Worm (Caenorhabditis elegans) whole organism, L4/young adult: ENCODE measurements around the gene div-1.

Source experiments
- W03F9.2 ChIP-seq: fragments of 150-350 bp; optimal IDR thresholded peaks from 2 replicates; lab custom pipeline; 2014; ENCODE audit warnings: missing biosample characterization, missing genetic modification characterization
- him-1 ChIP-seq: sonication (generic microtip); optimal IDR thresholded peaks from 2 replicates; lab custom pipeline; 2016; ENCODE audit warnings: missing genotype, missing genetic modification reagents, missing genetic modification characterization, missing compliant biosample characterization

DNA sequence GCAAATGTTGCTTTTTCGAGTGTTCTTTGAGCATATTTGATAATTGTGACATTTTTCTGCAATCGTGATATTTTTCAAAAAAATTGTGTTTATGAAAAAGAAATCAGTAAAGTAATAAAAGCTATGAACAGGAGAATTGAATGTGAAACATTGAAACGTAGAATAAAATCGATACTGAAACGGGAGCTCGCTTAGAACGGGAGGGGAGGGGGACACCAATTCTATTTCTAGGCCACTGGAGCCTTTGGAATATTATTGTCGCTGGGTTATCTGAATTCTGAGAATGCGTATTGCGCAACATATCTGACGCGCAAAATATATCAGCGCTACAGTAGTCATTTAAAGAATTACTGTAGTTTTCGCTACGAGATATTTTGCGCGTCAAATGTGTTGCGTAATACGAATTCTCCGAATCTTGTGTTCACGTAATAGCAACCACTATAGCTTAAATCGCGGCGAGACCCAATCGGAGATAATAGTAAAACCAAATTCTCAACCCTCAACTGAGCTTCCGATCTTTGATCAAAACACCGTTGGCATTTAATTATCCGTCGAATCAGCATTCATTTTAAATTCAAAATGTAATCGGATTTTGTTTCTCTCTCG, 36.4 kb downstream of the div-1 start, which contains the start of the genes blos-1 and best-18:
- TF ChIP-seq him-1 (tag; lab: Kevin White, UChicago) (no peak), W03F9.2 (tag; lab: Kevin White, UChicago) (no peak)
